Worm (Caenorhabditis elegans) whole organism, L3 larva: Measurements from ENCODE around the gene ZK688.9.

Experiments
- R02D3.7 ChIP-seq: fragments of 150-350 bp; optimal IDR thresholded peaks from 2 replicates; lab custom pipeline; 2014; ENCODE audit warnings: missing biosample characterization, missing genetic modification characterization
- aly-2 ChIP-seq: fragments of 150-350 bp; optimal IDR thresholded peaks from 2 replicates; lab custom pipeline; 2014; ENCODE audit warnings: missing biosample characterization, missing genetic modification characterization
- ama-1 ChIP-seq: fragments of 150-350 bp; optimal IDR thresholded peaks from 2 replicates; lab custom pipeline; 2018
- daf-12 ChIP-seq: fragments of 150-350 bp; optimal IDR thresholded peaks from 2 replicates; lab custom pipeline; 2014; ENCODE audit warnings: missing biosample characterization, missing genetic modification reagents, missing genetic modification characterization
- egl-5 ChIP-seq: fragments of 150-350 bp; optimal IDR thresholded peaks from 2 replicates; lab custom pipeline; 2017; ENCODE audit warnings: missing biosample characterization, missing genetic modification reagents, missing genetic modification characterization, inconsistent platforms
- eor-1 ChIP-seq, 2 experiments: fragments of 150-350 bp; optimal IDR thresholded peaks; 2 replicates each; lab custom pipeline; 2014 to 2018; ENCODE audit warnings: missing biosample characterization in 2 of 2, missing genetic modification characterization in 2 of 2
- fos-1 ChIP-seq: fragments of 150-350 bp; optimal IDR thresholded peaks from 2 replicates; lab custom pipeline; 2014; ENCODE audit warnings: missing biosample characterization, missing genetic modification characterization
- jun-1 ChIP-seq: fragments of 150-350 bp; optimal IDR thresholded peaks from 2 replicates; lab custom pipeline; 2014; ENCODE audit warnings: missing biosample characterization, missing genetic modification reagents, missing genetic modification characterization
- lin-15B ChIP-seq: fragments of 150-350 bp; optimal IDR thresholded peaks from 2 replicates; lab custom pipeline; 2014; ENCODE audit warnings: missing biosample characterization, missing genetic modification characterization
- lsy-12 ChIP-seq: sonication (generic microtip); optimal IDR thresholded peaks from 2 replicates; lab custom pipeline; 2016; ENCODE audit warnings: mild to moderate bottlenecking, missing genetic modification characterization, missing compliant biosample characterization
- mdl-1 ChIP-seq: fragments of 150-350 bp; optimal IDR thresholded peaks from 2 replicates; lab custom pipeline; 2014; ENCODE audit warnings: missing biosample characterization, missing genetic modification characterization
- nfya-1 ChIP-seq: sonication (generic microtip); optimal IDR thresholded peaks from 2 replicates; lab custom pipeline; 2017; ENCODE audit warnings: missing genetic modification characterization, mild to moderate bottlenecking, missing compliant biosample characterization, antibody characterized with exemption, moderate library complexity; ENCODE audit not compliant: insufficient read depth
- nhr-11 ChIP-seq: fragments of 150-350 bp; optimal IDR thresholded peaks from 2 replicates; lab custom pipeline; 2014; ENCODE audit warnings: missing biosample characterization, missing genetic modification characterization
- nhr-25 ChIP-seq: sonication (generic microtip); optimal IDR thresholded peaks from 2 replicates; lab custom pipeline; 2017; ENCODE audit warnings: missing biosample characterization, missing genetic modification characterization
- nhr-77 ChIP-seq: fragments of 150-350 bp; optimal IDR thresholded peaks from 2 replicates; lab custom pipeline; 2014; ENCODE audit warnings: missing biosample characterization, missing genetic modification characterization
- skn-1 ChIP-seq: fragments of 150-350 bp; optimal IDR thresholded peaks from 2 replicates; lab custom pipeline; 2014; ENCODE audit warnings: missing biosample characterization, missing genetic modification characterization
- snpc-4 ChIP-seq: fragments of 150-350 bp; optimal IDR thresholded peaks from 2 replicates; lab custom pipeline; 2014; ENCODE audit warnings: missing biosample characterization, missing genetic modification characterization
- tbx-2 ChIP-seq: sonication (generic microtip); optimal IDR thresholded peaks from 2 replicates; lab custom pipeline; 2016; ENCODE audit warnings: mild to moderate bottlenecking, missing genetic modification characterization, missing compliant biosample characterization
- zag-1 ChIP-seq: fragments of 150-350 bp; optimal IDR thresholded peaks from 2 replicates; lab custom pipeline; 2014; ENCODE audit warnings: missing biosample characterization, missing genetic modification characterization

Gene ZK688.9

ce11 chrIII:7834848-7835247, 48.0 kb downstream of the ZK688.9 start:
- TF ChIP-seq R02D3.7 (no peak), egl-5 (no peak), nfya-1 (tag; lab: Kevin White, UChicago) (no peak), fos-1 (no peak), daf-12 (no peak), eor-1 (tag; optimal IDR thresholded peaks at IDR 0.05; lab: Kevin White, UChicago) (no peak), aly-2 (tag; lab: Kevin White, UChicago) (no peak), nhr-25 (tag; lab: Kevin White, UChicago) (no peak), snpc-4 (no peak), ama-1 (lab: Kevin White, UChicago) (no peak), tbx-2 (no peak), nhr-11 (no peak), zag-1 (no peak), jun-1 (tag; lab: Kevin White, UChicago) (no peak)

ce11 chrIII:7832473-7832872, 50.3 kb downstream of the ZK688.9 start:
- TF ChIP-seq mdl-1 (tag; lab: Kevin White, UChicago) (no peak), nhr-77 (tag; lab: Kevin White, UChicago) (no peak), lsy-12 (tag; lab: Kevin White, UChicago) (no peak), nhr-25 (tag; lab: Kevin White, UChicago) (no peak), skn-1 (no peak), lin-15B (tag; lab: Kevin White, UChicago) (no peak)
- TF ChIP-seq, all 47 proteins: peak for 0
